Worm (Caenorhabditis elegans) whole organism, midembryonic: Measurements from ENCODE around the gene lipl-3.

Experiments
- cog-1 ChIP-seq: sonication (generic microtip); optimal IDR thresholded peaks from 2 replicates; lab custom pipeline; 2016; ENCODE audit warnings: missing genetic modification characterization, missing compliant biosample characterization
- flt-1 ChIP-seq: fragments of 200-800 bp; sonication (Bioruptor generic); IDR thresholded peaks from 2 replicates; pipeline ENCODE4 v1.3.6; 2022; ENCODE audit warnings: missing genetic modification characterization, missing compliant biosample characterization
- med-1 ChIP-seq: sonication (generic microtip); optimal IDR thresholded peaks from 2 replicates; lab custom pipeline; 2017; ENCODE audit warnings: missing genetic modification characterization, mild to moderate bottlenecking, missing compliant biosample characterization, antibody characterized with exemption, missing genetic modification reagents; ENCODE audit not compliant: insufficient read depth
- ref-1 ChIP-seq: fragments of 200-800 bp; sonication (Bioruptor generic); conservative IDR thresholded peaks from 2 replicates; pipeline ENCODE4 v1.3.6; 2022; ENCODE audit warnings: missing genetic modification reagents, missing genetic modification characterization, missing compliant biosample characterization
- ztf-29 ChIP-seq: fragments of 200-800 bp; sonication (Bioruptor generic); IDR thresholded peaks from 2 replicates; pipeline ENCODE4 v1.3.6; 2022; ENCODE audit warnings: missing genetic modification reagents, missing genetic modification characterization, missing compliant biosample characterization

DNA sequence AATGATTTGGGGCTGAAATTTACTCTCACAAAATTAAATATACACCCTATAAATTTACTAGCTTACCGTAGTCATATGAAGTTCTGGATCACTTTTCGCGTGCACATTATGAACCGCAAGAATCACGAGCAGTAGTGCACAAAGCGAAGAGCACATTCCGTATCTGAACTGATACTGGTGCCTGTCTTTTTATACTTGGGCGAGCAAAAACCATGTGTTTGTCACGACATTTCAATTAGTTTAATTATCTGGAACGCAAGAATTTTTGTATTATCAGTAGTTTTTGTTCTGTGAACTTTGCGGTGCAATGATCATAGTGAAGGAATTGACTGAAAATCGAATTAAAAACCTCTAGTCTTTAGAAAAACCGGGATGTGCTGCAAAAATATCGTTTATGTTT is at the start of gene lipl-3:
- TF ChIP-seq cog-1 (no peak), med-1 (GFP tag; lab: Kevin White, UChicago) (no peak), ref-1 (GFP tag; lab: Robert Waterston, UW) (no peak), ztf-29 (no peak), flt-1 (GFP tag; lab: Robert Waterston, UW) (no peak)
